Fruit fly (Drosophila melanogaster) whole organism, embryonic: ENCODE measurements around the gene CG8673.
A peak's percentile ranks its signal among the peaks of the same experiment; 100 is the strongest.

Experiments used
- Atf-2 ChIP-seq: fragments of 200-800 bp; sonication (Bioruptor generic); optimal IDR thresholded peaks from 2 replicates; lab custom pipeline; 2016; ENCODE audit warnings: missing biosample characterization, missing genetic modification characterization
- BEAF-32 ChIP-seq: fragments of 200-800 bp; sonication (Bioruptor generic); optimal IDR thresholded peaks from 3 replicates; lab custom pipeline; 2017; ENCODE audit warnings: missing biosample characterization, missing genetic modification characterization, mild to moderate bottlenecking, moderate library complexity, missing genetic modification reagents
- CG13287 ChIP-seq: fragments of 200-800 bp; sonication (Bioruptor generic); IDR thresholded peaks from 2 replicates; pipeline ENCODE4 v1.3.6; 2022; ENCODE audit warnings: missing biosample characterization, missing genetic modification characterization; ENCODE audit not compliant: partially characterized antibody
- CG15514 ChIP-seq: fragments of 200-800 bp; sonication (Bioruptor generic); optimal IDR thresholded peaks from 3 replicates; lab custom pipeline; 2017; ENCODE audit warnings: missing biosample characterization, missing genetic modification characterization, mild to moderate bottlenecking, moderate library complexity, missing genetic modification reagents
- CG17359 ChIP-seq: fragments of 200-800 bp; sonication (Bioruptor generic); optimal IDR thresholded peaks from 3 replicates; lab custom pipeline; 2018; ENCODE audit warnings: missing biosample characterization, mild to moderate bottlenecking, missing genetic modification characterization, moderate library complexity
- CG17361 ChIP-seq: fragments of 200-800 bp; sonication (Bioruptor generic); IDR thresholded peaks from 3 replicates; pipeline ENCODE4 v1.3.6; 2022; ENCODE audit warnings: missing biosample characterization, missing genetic modification characterization
- CG17385 ChIP-seq: fragments of 200-800 bp; sonication (Bioruptor generic); optimal IDR thresholded peaks from 3 replicates; lab custom pipeline; 2018; ENCODE audit warnings: missing biosample characterization, mild to moderate bottlenecking, missing genetic modification characterization
- CG17568 ChIP-seq: fragments of 200-800 bp; sonication (Bioruptor generic); optimal IDR thresholded peaks from 2 replicates; lab custom pipeline; 2018; ENCODE audit warnings: missing biosample characterization, mild to moderate bottlenecking, missing genetic modification characterization, moderate library complexity
- CG17829 ChIP-seq: fragments of 200-800 bp; optimal IDR thresholded peaks from 2 replicates; lab custom pipeline; 2019; ENCODE audit warnings: missing biosample characterization, mild to moderate bottlenecking, missing genetic modification characterization, moderate library complexity
- CG2116 ChIP-seq: fragments of 200-800 bp; sonication (Bioruptor generic); optimal IDR thresholded peaks from 3 replicates; lab custom pipeline; 2018; ENCODE audit warnings: missing biosample characterization, mild to moderate bottlenecking, missing genetic modification characterization
- CG2129 ChIP-seq: fragments of 200-800 bp; sonication (Bioruptor generic); IDR thresholded peaks from 2 replicates; pipeline ENCODE4 v1.3.6; 2022; ENCODE audit warnings: missing biosample characterization, missing genetic modification characterization; ENCODE audit not compliant: partially characterized antibody
- CG2202 ChIP-seq: fragments of 200-800 bp; sonication (Bioruptor generic); optimal IDR thresholded peaks from 2 replicates; lab custom pipeline; 2018; ENCODE audit warnings: missing biosample characterization, mild to moderate bottlenecking, missing genetic modification characterization
- CG31388 ChIP-seq: fragments of 200-800 bp; sonication (Bioruptor generic); optimal IDR thresholded peaks from 2 replicates; lab custom pipeline; 2016; ENCODE audit warnings: missing biosample characterization, missing genetic modification characterization
- CG33557 ChIP-seq: fragments of 200-800 bp; sonication (Bioruptor generic); optimal IDR thresholded peaks from 2 replicates; lab custom pipeline; 2019; ENCODE audit warnings: missing biosample characterization, mild to moderate bottlenecking, missing genetic modification characterization, moderate library complexity
- CG34422 ChIP-seq: fragments of 200-800 bp; sonication (Bioruptor generic); IDR thresholded peaks from 3 replicates; pipeline ENCODE4 v1.3.6; 2022; ENCODE audit warnings: missing biosample characterization, missing genetic modification characterization
- CG4328 ChIP-seq: fragments of 200-800 bp; sonication (Bioruptor generic); optimal IDR thresholded peaks from 3 replicates; lab custom pipeline; 2017; ENCODE audit warnings: missing biosample characterization, missing genetic modification reagents, missing genetic modification characterization
- CG43689 ChIP-seq: fragments of 200-800 bp; sonication (Bioruptor generic); IDR thresholded peaks from 2 replicates; pipeline ENCODE4 v1.3.6; 2022; ENCODE audit warnings: missing biosample characterization, missing genetic modification characterization
- CG6254 ChIP-seq: fragments of 200-800 bp; sonication (Bioruptor generic); optimal IDR thresholded peaks from 3 replicates; lab custom pipeline; 2017; ENCODE audit warnings: mild to moderate bottlenecking, missing biosample characterization, missing genetic modification reagents, missing genetic modification characterization
- CG6765 ChIP-seq: fragments of 200-800 bp; sonication (Bioruptor generic); optimal IDR thresholded peaks from 3 replicates; lab custom pipeline; 2017; ENCODE audit warnings: missing biosample characterization, mild to moderate bottlenecking, missing genetic modification characterization
- CG7271 ChIP-seq: fragments of 200-800 bp; sonication (Bioruptor generic); optimal IDR thresholded peaks from 2 replicates; lab custom pipeline; 2018; ENCODE audit warnings: missing biosample characterization, mild to moderate bottlenecking, missing genetic modification characterization, moderate library complexity
- CG8478 ChIP-seq: fragments of >200 bp; optimal IDR thresholded peaks from 2 replicates; lab custom pipeline; 2018
- CG9609 ChIP-seq: fragments of 200-800 bp; sonication (Bioruptor generic); optimal IDR thresholded peaks from 3 replicates; lab custom pipeline; 2016; ENCODE audit warnings: missing biosample characterization, missing genetic modification characterization
- CkIIα-i1 ChIP-seq: fragments of 200-800 bp; sonication (Bioruptor generic); IDR thresholded peaks from 2 replicates; pipeline ENCODE4 v1.3.6; 2022; ENCODE audit warnings: missing biosample characterization, missing genetic modification characterization
- H15 ChIP-seq: fragments of 200-800 bp; sonication (Bioruptor generic); IDR thresholded peaks from 3 replicates; pipeline ENCODE4 v1.3.6; 2022; ENCODE audit warnings: missing biosample characterization, missing genetic modification characterization
- HmgZ ChIP-seq: fragments of 200-800 bp; sonication (Bioruptor generic); optimal IDR thresholded peaks from 2 replicates; lab custom pipeline; 2018; ENCODE audit warnings: missing biosample characterization, mild to moderate bottlenecking, missing genetic modification characterization
- MESR4 ChIP-seq: fragments of 200-800 bp; sonication (Bioruptor generic); optimal IDR thresholded peaks from 2 replicates; lab custom pipeline; 2018; ENCODE audit warnings: missing biosample characterization, mild to moderate bottlenecking, missing genetic modification characterization, moderate library complexity
- NK7.1 ChIP-seq: fragments of 200-800 bp; sonication (Bioruptor generic); optimal IDR thresholded peaks from 3 replicates; lab custom pipeline; 2016; ENCODE audit warnings: missing biosample characterization, missing genetic modification characterization
- Nf-YB ChIP-seq: fragments of 200-800 bp; sonication (Bioruptor generic); optimal IDR thresholded peaks from 3 replicates; lab custom pipeline; 2019; ENCODE audit warnings: missing biosample characterization, mild to moderate bottlenecking, missing genetic modification characterization, moderate library complexity
- Scr ChIP-seq: fragments of 200-800 bp; sonication (Bioruptor generic); IDR thresholded peaks from 2 replicates; pipeline ENCODE4 v1.3.6; 2022; ENCODE audit warnings: missing biosample characterization, missing genetic modification characterization; ENCODE audit not compliant: partially characterized antibody
- TFAM ChIP-seq: fragments of 200-800 bp; sonication (Bioruptor generic); optimal IDR thresholded peaks from 2 replicates; lab custom pipeline; 2017; ENCODE audit warnings: missing biosample characterization, missing genetic modification characterization, inconsistent platforms
- Xbp1 ChIP-seq: fragments of 200-800 bp; sonication (Bioruptor generic); optimal IDR thresholded peaks from 3 replicates; lab custom pipeline; 2016; ENCODE audit warnings: missing biosample characterization, mild to moderate bottlenecking, missing genetic modification characterization
- ato ChIP-seq: fragments of 200-800 bp; sonication (Bioruptor generic); IDR thresholded peaks from 2 replicates; pipeline ENCODE4 v1.3.6; 2022; ENCODE audit warnings: missing biosample characterization, missing genetic modification characterization; ENCODE audit not compliant: partially characterized antibody
- bigmax ChIP-seq: fragments of 200-800 bp; sonication (Bioruptor generic); optimal IDR thresholded peaks from 2 replicates; lab custom pipeline; 2018; ENCODE audit warnings: missing biosample characterization, mild to moderate bottlenecking, missing genetic modification characterization
- cad ChIP-seq: fragments of >200 bp; optimal IDR thresholded peaks from 2 replicates; lab custom pipeline; 2017; ENCODE audit warnings: missing biosample characterization, missing genetic modification characterization
- cas ChIP-seq: fragments of 200-800 bp; sonication (Bioruptor generic); IDR thresholded peaks from 2 replicates; pipeline ENCODE4 v1.3.6; 2022; ENCODE audit warnings: missing biosample characterization, missing genetic modification characterization
- cg ChIP-seq: fragments of 200-800 bp; sonication (Bioruptor generic); optimal IDR thresholded peaks from 3 replicates; lab custom pipeline; 2019; ENCODE audit warnings: missing biosample characterization, mild to moderate bottlenecking, missing genetic modification characterization, moderate library complexity
- crp ChIP-seq, 2 experiments: fragments of 200-800 bp; sonication (Bioruptor generic); optimal IDR thresholded peaks; 2 replicates in 1 of 2; 3 replicates in 1 of 2; lab custom pipeline; 2017; ENCODE audit warnings: missing biosample characterization in 2 of 2, missing genetic modification characterization in 2 of 2, mild to moderate bottlenecking in 1 of 2, moderate library complexity in 1 of 2
- dmrt11E ChIP-seq: fragments of 200-800 bp; sonication (Bioruptor generic); optimal IDR thresholded peaks from 3 replicates; lab custom pipeline; 2018; ENCODE audit warnings: missing biosample characterization, mild to moderate bottlenecking, missing genetic modification characterization, moderate library complexity
- fd102C ChIP-seq: fragments of 200-800 bp; sonication (Bioruptor generic); optimal IDR thresholded peaks from 2 replicates; lab custom pipeline; 2018; ENCODE audit warnings: missing biosample characterization, mild to moderate bottlenecking, missing genetic modification characterization, moderate library complexity
- gcm2 ChIP-seq: fragments of 200-800 bp; sonication (Bioruptor generic); optimal IDR thresholded peaks from 2 replicates; lab custom pipeline; 2016; ENCODE audit warnings: missing biosample characterization, missing genetic modification characterization
- h ChIP-seq: fragments of >200 bp; optimal IDR thresholded peaks from 2 replicates; lab custom pipeline; 2017
- kni ChIP-seq: fragments of 200-800 bp; sonication (Bioruptor generic); optimal IDR thresholded peaks from 3 replicates; lab custom pipeline; 2017; ENCODE audit warnings: mild to moderate bottlenecking, missing biosample characterization, missing genetic modification reagents, missing genetic modification characterization
- lilli ChIP-seq: fragments of 200-800 bp; sonication (Bioruptor generic); optimal IDR thresholded peaks from 3 replicates; lab custom pipeline; 2016; ENCODE audit warnings: missing biosample characterization, missing genetic modification characterization
- nmo ChIP-seq: fragments of 200-800 bp; sonication (Bioruptor generic); optimal IDR thresholded peaks from 2 replicates; lab custom pipeline; 2018; ENCODE audit warnings: missing biosample characterization, mild to moderate bottlenecking, missing genetic modification characterization, moderate library complexity
- org-1 ChIP-seq: fragments of 200-800 bp; sonication (Bioruptor generic); optimal IDR thresholded peaks from 2 replicates; lab custom pipeline; 2017; ENCODE audit warnings: missing biosample characterization, missing genetic modification characterization
- run ChIP-seq: fragments of 200-800 bp; sonication (Bioruptor generic); optimal IDR thresholded peaks from 3 replicates; lab custom pipeline; 2018; ENCODE audit warnings: missing biosample characterization, mild to moderate bottlenecking, missing genetic modification characterization
- tin ChIP-seq: fragments of 200-800 bp; sonication (Bioruptor generic); optimal IDR thresholded peaks from 3 replicates; lab custom pipeline; 2016; ENCODE audit warnings: missing biosample characterization, missing genetic modification characterization
- vfl ChIP-seq: fragments of 200-800 bp; sonication (Bioruptor generic); optimal IDR thresholded peaks from 2 replicates; lab custom pipeline; 2016; ENCODE audit warnings: missing biosample characterization, missing genetic modification characterization
- wek ChIP-seq: fragments of 200-800 bp; sonication (Bioruptor generic); optimal IDR thresholded peaks from 3 replicates; lab custom pipeline; 2018; ENCODE audit warnings: missing biosample characterization, mild to moderate bottlenecking, missing genetic modification characterization, moderate library complexity
- zf30C ChIP-seq: fragments of 200-800 bp; sonication (Bioruptor generic); optimal IDR thresholded peaks from 3 replicates; lab custom pipeline; 2018; ENCODE audit warnings: missing biosample characterization, mild to moderate bottlenecking, missing genetic modification characterization

Gene CG8673

DNA sequence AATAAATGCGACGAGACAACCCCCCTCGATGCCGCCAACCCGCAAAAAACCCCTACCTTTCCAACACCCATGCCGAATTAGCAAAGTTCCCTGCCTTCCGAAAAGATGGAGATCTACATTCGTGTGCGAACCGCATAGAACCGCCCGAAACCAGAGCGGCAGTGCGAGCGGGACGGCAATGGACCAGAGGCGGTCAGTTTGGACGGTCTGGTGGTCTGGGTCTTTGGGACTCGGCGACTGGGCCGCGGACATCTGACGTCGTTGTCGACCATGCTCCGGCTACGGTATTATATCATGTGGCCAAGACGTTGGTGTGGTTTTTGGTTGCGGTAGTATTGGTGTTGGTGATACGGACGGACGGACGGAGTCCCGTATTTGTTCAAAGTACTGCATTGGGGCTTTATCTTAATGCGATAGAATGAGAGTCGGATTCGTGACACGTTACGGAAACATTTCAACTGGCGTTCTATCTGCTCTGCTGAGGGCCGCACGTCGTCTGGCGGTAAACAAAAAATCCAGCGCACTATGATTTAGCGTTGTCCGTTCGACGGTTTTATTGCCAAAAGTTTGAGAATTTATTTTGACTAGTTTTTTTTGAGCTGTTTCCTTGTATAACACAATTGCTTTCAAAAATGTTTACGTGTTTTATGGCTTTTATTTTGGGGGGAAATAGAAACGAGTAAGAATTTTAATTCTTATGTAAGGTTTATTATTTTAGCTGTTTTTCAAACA, 37.2 kb upstream of the CG8673 start:
- TF ChIP-seq CG7271 (no peak), org-1 (GFP tag; lab: Kevin White, UChicago) (no peak), dmrt11E (tag; lab: Kevin White, UChicago) (no peak), nmo (GFP tag; lab: Kevin White, UChicago) (no peak), CG13287 (GFP tag; lab: Robert Waterston, UW) (0 out of 2 replicates have a peak, but pooled peaks have one; percentile 15), Atf-2 (GFP tag; lab: Kevin White, UChicago) (no peak), Xbp1 (GFP tag; lab: Kevin White, UChicago) (no peak), cad (GFP tag; lab: Kevin White, UChicago) (no peak), CG2129 (GFP tag; lab: Robert Waterston, UW) (no peak), CG15514 (GFP tag; lab: Kevin White, UChicago) (no peak), vfl (no peak), CG2202 (no peak), bigmax (GFP tag; lab: Kevin White, UChicago) (no peak), lilli (GFP tag; lab: Kevin White, UChicago) (peak; percentile 27), run (no peak), CG2116 (GFP tag; lab: Kevin White, UChicago) (no peak), H15 (GFP tag; lab: Robert Waterston, UW) (no peak), CkIIα-i1 (no peak), h (no peak), CG6765 (GFP tag; lab: Kevin White, UChicago) (no peak), crp (GFP tag; optimal IDR thresholded peaks at IDR 0.05; lab: Kevin White, UChicago) (no peak), kni (GFP tag; lab: Kevin White, UChicago) (no peak), NK7.1 (no peak), CG9609 (no peak), CG33557 (GFP tag; lab: Kevin White, UChicago) (no peak), CG43689 (GFP tag; lab: Robert Waterston, UW) (no peak), fd102C (GFP tag; lab: Kevin White, UChicago) (no peak), CG34422 (GFP tag; lab: Robert Waterston, UW) (peak; percentile 13; the same call in 1 of the 3 replicates), MESR4 (GFP tag; lab: Kevin White, UChicago) (no peak), Nf-YB (no peak), CG17829 (tag; lab: Kevin White, UChicago) (no peak), HmgZ (tag; lab: Kevin White, UChicago) (peak; percentile 17), ato (GFP tag; lab: Robert Waterston, UW) (no peak), zf30C (no peak), BEAF-32 (GFP tag; lab: Kevin White, UChicago) (no peak), CG8478 (lab: Kevin White, UChicago) (no peak), cas (GFP tag; lab: Robert Waterston, UW) (no peak), cg (peak; percentile 48), TFAM (GFP tag; lab: Kevin White, UChicago) (no peak), CG17568 (no peak), CG4328 (GFP tag; lab: Kevin White, UChicago) (no peak), CG17361 (no peak), CG31388 (no peak), wek (no peak), CG6254 (no peak), CG17359 (tag; lab: Kevin White, UChicago) (peak; percentile 1), tin (GFP tag; lab: Kevin White, UChicago) (no peak), gcm2 (no peak), CG17385 (GFP tag; lab: Kevin White, UChicago) (no peak), Scr (GFP tag; lab: Robert Waterston, UW) (no peak)
